Worm (Caenorhabditis elegans) whole organism, late embryonic: ENCODE measurements around the gene ndab-1.

ENCODE experiments used
- C08G9.2 ChIP-seq: sonication (generic microtip); optimal IDR thresholded peaks from 2 replicates; lab custom pipeline; 2016; ENCODE audit warnings: mild to moderate bottlenecking, missing genetic modification characterization, moderate library complexity, missing compliant biosample characterization
- C38D4.7 ChIP-seq: fragments of 200-800 bp; sonication (Bioruptor generic); optimal IDR thresholded peaks from 2 replicates; lab custom pipeline; 2018; ENCODE audit warnings: mild to moderate bottlenecking, missing genetic modification characterization, moderate library complexity, missing compliant biosample characterization
- F13H6.1 ChIP-seq: sonication (generic microtip); optimal IDR thresholded peaks from 2 replicates; lab custom pipeline; 2016; ENCODE audit warnings: missing genetic modification characterization, missing compliant biosample characterization
- K09A11.1 ChIP-seq: sonication (generic microtip); optimal IDR thresholded peaks from 2 replicates; lab custom pipeline; 2017; ENCODE audit warnings: antibody characterized with exemption, mild to moderate bottlenecking, missing genetic modification characterization, missing compliant biosample characterization; ENCODE audit not compliant: insufficient read depth
- Y22D7AL.16 ChIP-seq: sonication (generic microtip); optimal IDR thresholded peaks from 2 replicates; lab custom pipeline; 2016; ENCODE audit warnings: missing genetic modification characterization, missing compliant biosample characterization
- ahr-1 ChIP-seq: sonication (generic microtip); optimal IDR thresholded peaks from 2 replicates; lab custom pipeline; 2016; ENCODE audit warnings: missing genetic modification characterization, missing compliant biosample characterization
- ama-1 ChIP-seq: fragments of 150-350 bp; optimal IDR thresholded peaks from 2 replicates; lab custom pipeline; 2014
- ceh-18 ChIP-seq: sonication (generic microtip); optimal IDR thresholded peaks from 2 replicates; lab custom pipeline; 2016; ENCODE audit warnings: missing genetic modification characterization, missing compliant biosample characterization
- ceh-22 ChIP-seq: sonication (generic microtip); optimal IDR thresholded peaks from 2 replicates; lab custom pipeline; 2017; ENCODE audit warnings: missing biosample characterization, missing genetic modification characterization
- ceh-24 ChIP-seq: sonication (generic microtip); optimal IDR thresholded peaks from 2 replicates; lab custom pipeline; 2016; ENCODE audit warnings: mild to moderate bottlenecking, missing genetic modification characterization, missing compliant biosample characterization
- ceh-31 ChIP-seq: sonication (generic microtip); optimal IDR thresholded peaks from 2 replicates; lab custom pipeline; 2016; ENCODE audit warnings: missing genetic modification characterization, missing compliant biosample characterization
- ceh-48 ChIP-seq: sonication (generic microtip); optimal IDR thresholded peaks from 2 replicates; lab custom pipeline; 2016; ENCODE audit warnings: missing genetic modification characterization, inconsistent platforms, missing compliant biosample characterization
- ceh-6 ChIP-seq: fragments of 200-800 bp; sonication (Bioruptor generic); optimal IDR thresholded peaks from 2 replicates; lab custom pipeline; 2018; ENCODE audit warnings: mild to moderate bottlenecking, missing genetic modification characterization, missing compliant biosample characterization
- che-1 ChIP-seq: sonication (generic microtip); optimal IDR thresholded peaks from 2 replicates; lab custom pipeline; 2016; ENCODE audit warnings: mild to moderate bottlenecking, missing genetic modification characterization, missing compliant biosample characterization
- dmd-4 ChIP-seq: sonication (generic microtip); optimal IDR thresholded peaks from 2 replicates; lab custom pipeline; 2016; ENCODE audit warnings: borderline replicate concordance, missing genetic modification characterization, missing compliant biosample characterization
- ets-4 ChIP-seq: sonication (generic microtip); optimal IDR thresholded peaks from 2 replicates; lab custom pipeline; 2016; ENCODE audit warnings: missing genetic modification characterization, missing compliant biosample characterization
- eyg-1 ChIP-seq: sonication (generic microtip); optimal IDR thresholded peaks from 2 replicates; lab custom pipeline; 2016; ENCODE audit warnings: missing genotype, missing genetic modification characterization, missing compliant biosample characterization
- fax-1 ChIP-seq: sonication (generic microtip); optimal IDR thresholded peaks from 2 replicates; lab custom pipeline; 2016; ENCODE audit warnings: missing genotype, missing genetic modification characterization, missing compliant biosample characterization
- fkh-6 ChIP-seq: sonication (generic microtip); optimal IDR thresholded peaks from 2 replicates; lab custom pipeline; 2016; ENCODE audit warnings: missing genetic modification characterization, missing compliant biosample characterization
- hlh-15 ChIP-seq: sonication (generic microtip); optimal IDR thresholded peaks from 2 replicates; lab custom pipeline; 2016; ENCODE audit warnings: missing genetic modification characterization, missing compliant biosample characterization
- hlh-8 ChIP-seq: sonication (generic microtip); optimal IDR thresholded peaks from 2 replicates; lab custom pipeline; 2016; ENCODE audit warnings: missing genotype, missing genetic modification characterization, missing compliant biosample characterization
- nfya-1 ChIP-seq: sonication (generic microtip); optimal IDR thresholded peaks from 2 replicates; lab custom pipeline; 2017; ENCODE audit warnings: missing genetic modification characterization, mild to moderate bottlenecking, missing compliant biosample characterization, antibody characterized with exemption, moderate library complexity
- npax-4 ChIP-seq: sonication (generic microtip); optimal IDR thresholded peaks from 2 replicates; lab custom pipeline; 2016; ENCODE audit warnings: missing genetic modification characterization, missing compliant biosample characterization
- odd-2 ChIP-seq: sonication (generic microtip); optimal IDR thresholded peaks from 2 replicates; lab custom pipeline; 2017; ENCODE audit warnings: antibody characterized with exemption, mild to moderate bottlenecking, missing genetic modification characterization, missing compliant biosample characterization
- pha-2 ChIP-seq: sonication (generic microtip); optimal IDR thresholded peaks from 2 replicates; lab custom pipeline; 2017; ENCODE audit warnings: mild to moderate bottlenecking, missing genetic modification characterization, missing compliant biosample characterization
- ref-2 ChIP-seq: sonication (generic microtip); optimal IDR thresholded peaks from 2 replicates; lab custom pipeline; 2016; ENCODE audit warnings: missing genetic modification characterization, missing compliant biosample characterization
- rnt-1 ChIP-seq: sonication (generic microtip); optimal IDR thresholded peaks from 2 replicates; lab custom pipeline; 2016; ENCODE audit warnings: missing genetic modification characterization, missing compliant biosample characterization
- sox-2 ChIP-seq: fragments of 200-800 bp; sonication (Bioruptor generic); IDR thresholded peaks from 2 replicates; pipeline ENCODE4 v1.3.6; 2022; ENCODE audit warnings: missing genetic modification reagents, missing genetic modification characterization, missing compliant biosample characterization
- sox-4 ChIP-seq: sonication (generic microtip); optimal IDR thresholded peaks from 2 replicates; lab custom pipeline; 2017; ENCODE audit warnings: mild to moderate bottlenecking, missing genetic modification characterization, inconsistent platforms, missing compliant biosample characterization
- tbx-2 ChIP-seq: sonication (generic microtip); optimal IDR thresholded peaks from 2 replicates; lab custom pipeline; 2016; ENCODE audit warnings: missing genetic modification characterization, missing compliant biosample characterization
- tbx-7 ChIP-seq: sonication (generic microtip); optimal IDR thresholded peaks from 2 replicates; lab custom pipeline; 2016; ENCODE audit warnings: missing genotype, missing genetic modification characterization, missing compliant biosample characterization
- ttx-3 ChIP-seq: sonication (generic microtip); optimal IDR thresholded peaks from 2 replicates; lab custom pipeline; 2016; ENCODE audit warnings: missing genetic modification reagents, missing genetic modification characterization, missing compliant biosample characterization
- unc-3 ChIP-seq, 2 experiments: fragments of 200-800 bp in 1 of 2; sonication (Bioruptor generic) in 1 of 2; sonication (generic microtip) in 1 of 2; conservative IDR thresholded peaks in 1 of 2; optimal IDR thresholded peaks in 1 of 2; 2 replicates each; pipeline versions ENCODE4 v1.3.6 to Lab custom; 2016 to 2022; ENCODE audit warnings: missing compliant biosample characterization in 2 of 2, missing genetic modification characterization in 2 of 2, missing genetic modification reagents in 1 of 2
- unc-86 ChIP-seq: sonication (generic microtip); optimal IDR thresholded peaks from 2 replicates; lab custom pipeline; 2016; ENCODE audit warnings: missing genetic modification characterization, missing compliant biosample characterization
- ztf-16 ChIP-seq: sonication (generic microtip); optimal IDR thresholded peaks from 2 replicates; lab custom pipeline; 2017; ENCODE audit warnings: missing genetic modification characterization, missing compliant biosample characterization

ndab-1 gene

ce11 chrIII:11916260-11916659, 748 bp upstream of the ndab-1 start:
- TF ChIP-seq eyg-1 (tag; lab: Kevin White, UChicago) (no peak), tbx-2 (tag; lab: Kevin White, UChicago) (no peak), unc-86 (no peak), F13H6.1 (tag; lab: Kevin White, UChicago) (no peak), Y22D7AL.16 (tag; lab: Kevin White, UChicago) (no peak), ahr-1 (tag; lab: Kevin White, UChicago) (no peak), ceh-6 (GFP tag; lab: Kevin White, UChicago) (no peak), ceh-31 (no peak), ceh-18 (tag; lab: Kevin White, UChicago) (no peak), pha-2 (tag; lab: Kevin White, UChicago) (no peak), ref-2 (no peak)

ce11 chrIII:11914220-11914619, 1.3 kb downstream of the ndab-1 start, which contains the start of gene Y56A3A.16:
TSS of gene Y56A3A.16 (minus strand) at chrIII:11914320.
- TF ChIP-seq fkh-6 (tag; lab: Kevin White, UChicago) (no peak), tbx-7 (no peak), npax-4 (no peak), nfya-1 (tag; lab: Kevin White, UChicago) (no peak), fax-1 (no peak), C38D4.7 (GFP tag; lab: Kevin White, UChicago) (no peak), sox-4 (no peak), dmd-4 (tag; lab: Kevin White, UChicago) (no peak)
- TF ChIP-seq, all 69 proteins: peak for 0

- TF ChIP-seq odd-2 (tag; lab: Kevin White, UChicago) (no peak), ceh-6 (GFP tag; lab: Kevin White, UChicago) (no peak), sox-2 (GFP tag; lab: Robert Waterston, UW) (no peak), hlh-8 (no peak), ceh-24 (no peak), ceh-18 (tag; lab: Kevin White, UChicago) (no peak), ceh-48 (tag; lab: Kevin White, UChicago) (no peak), hlh-15 (tag; lab: Kevin White, UChicago) (no peak)
These were observed 5.7 kb downstream of the ndab-1 start, which contains the start of gene faah-4 for ce11 chrIII:11909778-11910177. TSS of gene faah-4 (minus strand) at chrIII:11909878.

DNA sequence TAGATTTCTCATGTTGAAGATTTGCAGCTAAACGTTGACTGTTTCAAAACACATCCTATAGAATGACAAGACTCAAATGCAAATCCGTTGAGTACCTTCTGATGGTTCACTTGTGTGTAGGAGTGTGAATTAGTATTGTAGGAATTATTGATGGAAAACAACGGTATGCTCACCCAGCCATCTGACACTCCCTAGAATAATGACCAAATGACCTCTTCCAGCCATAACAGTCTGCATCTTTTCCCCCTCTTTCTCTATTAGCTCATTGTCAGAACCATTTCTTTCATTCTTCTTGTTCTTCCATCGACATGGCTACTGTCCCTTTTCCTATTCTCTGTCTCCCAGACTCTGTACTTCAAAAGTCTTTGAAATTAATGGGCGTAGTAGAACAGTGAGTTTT, 6.9 kb downstream of the ndab-1 start, which contains the start of gene fbxb-24:
fbxb-24 (plus strand) TSS at position 301 of the 400 bp plus-strand sequence.
- no peak for TF ChIP-seq ceh-31
- no peak for TF ChIP-seq nfya-1 (tag; lab: Kevin White, UChicago)
- TF ChIP-seq unc-3 (GFP tag; conservative IDR thresholded peaks at IDR 0.05; lab: Robert Waterston, UW) = no peak
- TF ChIP-seq unc-3 (tag; optimal IDR thresholded peaks at IDR 0.05; lab: Kevin White, UChicago) = no peak
- TF ChIP-seq dmd-4 (tag; lab: Kevin White, UChicago) = no peak
- no peak for TF ChIP-seq C08G9.2
- no peak for TF ChIP-seq ztf-16 (tag; lab: Kevin White, UChicago)
- no peak for TF ChIP-seq ceh-22 (tag; lab: Kevin White, UChicago)
- TF ChIP-seq ama-1 (lab: Kevin White, UChicago) = no peak
- TF ChIP-seq unc-86 = no peak
- no peak for TF ChIP-seq hlh-8
- no peak for TF ChIP-seq rnt-1
- TF ChIP-seq che-1 (tag; lab: Kevin White, UChicago) = no peak
- TF ChIP-seq ets-4 = no peak
- TF ChIP-seq K09A11.1 (tag; lab: Kevin White, UChicago) = no peak
- TF ChIP-seq ttx-3 (tag; lab: Kevin White, UChicago) = no peak
- TF ChIP-seq, all 69 proteins: peak for 0

- TF ChIP-seq fkh-6 (tag; lab: Kevin White, UChicago) (no peak), npax-4 (no peak), tbx-2 (tag; lab: Kevin White, UChicago) (no peak), nfya-1 (tag; lab: Kevin White, UChicago) (no peak)
- TF ChIP-seq, all 69 proteins: peak for 0
These were observed 8.3 kb downstream of the ndab-1 start, which contains the start of gene sdz-33 for ce11 chrIII:11907177-11907576. TSS of gene sdz-33 (plus strand) at chrIII:11907477.
